Fruit fly (Drosophila melanogaster) whole organism, embryonic: Measurements from ENCODE around the gene Rab30.

Experiments
- Atf3 ChIP-seq: fragments of 200-800 bp; sonication (Bioruptor generic); optimal IDR thresholded peaks from 3 replicates; lab custom pipeline; 2016; ENCODE audit warnings: missing biosample characterization, missing genetic modification characterization
- CG10209 ChIP-seq: fragments of 200-800 bp; sonication (Bioruptor generic); optimal IDR thresholded peaks from 3 replicates; lab custom pipeline; 2017; ENCODE audit warnings: missing biosample characterization, mild to moderate bottlenecking, missing genetic modification characterization, missing genetic modification reagents
- CG10431 ChIP-seq: fragments of 200-800 bp; sonication (Bioruptor generic); optimal IDR thresholded peaks from 3 replicates; lab custom pipeline; 2018; ENCODE audit warnings: missing biosample characterization, mild to moderate bottlenecking, missing genetic modification characterization
- CG11398 ChIP-seq: fragments of 200-800 bp; sonication (Bioruptor generic); optimal IDR thresholded peaks from 2 replicates; lab custom pipeline; 2016; ENCODE audit warnings: missing biosample characterization, missing genetic modification characterization
- CG13424 ChIP-seq: fragments of 200-800 bp; sonication (Bioruptor generic); optimal IDR thresholded peaks from 2 replicates; lab custom pipeline; 2019; ENCODE audit warnings: missing biosample characterization, mild to moderate bottlenecking, missing genetic modification characterization, moderate library complexity
- CG14860 ChIP-seq: fragments of 200-800 bp; sonication (Bioruptor generic); IDR thresholded peaks from 3 replicates; pipeline ENCODE4 v1.3.6; 2022; ENCODE audit warnings: missing biosample characterization, missing genetic modification characterization; ENCODE audit not compliant: partially characterized antibody
- CG16779 ChIP-seq: fragments of 200-800 bp; sonication (Bioruptor generic); IDR thresholded peaks from 2 replicates; pipeline ENCODE4 v1.3.6; 2022; ENCODE audit warnings: missing biosample characterization, missing genetic modification characterization
- CG16863 ChIP-seq: fragments of 200-800 bp; sonication (Bioruptor generic); optimal IDR thresholded peaks from 3 replicates; lab custom pipeline; 2016; ENCODE audit warnings: missing biosample characterization, missing genetic modification characterization
- CG17359 ChIP-seq: fragments of 200-800 bp; sonication (Bioruptor generic); optimal IDR thresholded peaks from 3 replicates; lab custom pipeline; 2018; ENCODE audit warnings: missing biosample characterization, mild to moderate bottlenecking, missing genetic modification characterization, moderate library complexity
- CG17385 ChIP-seq: fragments of 200-800 bp; sonication (Bioruptor generic); optimal IDR thresholded peaks from 3 replicates; lab custom pipeline; 2018; ENCODE audit warnings: missing biosample characterization, mild to moderate bottlenecking, missing genetic modification characterization
- CG18262 ChIP-seq: fragments of 200-800 bp; optimal IDR thresholded peaks from 3 replicates; lab custom pipeline; 2019; ENCODE audit warnings: missing biosample characterization, mild to moderate bottlenecking, missing genetic modification characterization, moderate library complexity
- CG3838 ChIP-seq: fragments of 200-800 bp; sonication (Bioruptor generic); optimal IDR thresholded peaks from 3 replicates; lab custom pipeline; 2016; ENCODE audit warnings: missing biosample characterization, missing genetic modification characterization
- CG4282 ChIP-seq: fragments of 200-800 bp; sonication (Bioruptor generic); optimal IDR thresholded peaks from 2 replicates; lab custom pipeline; 2016; ENCODE audit warnings: missing biosample characterization, missing genetic modification characterization
- CG4854 ChIP-seq: fragments of 200-800 bp; sonication (Bioruptor generic); optimal IDR thresholded peaks from 2 replicates; lab custom pipeline; 2016; ENCODE audit warnings: missing biosample characterization, missing genetic modification characterization, inconsistent platforms
- CG6272 ChIP-seq: fragments of 200-800 bp; sonication (Bioruptor generic); IDR thresholded peaks from 2 replicates; pipeline ENCODE4 v1.3.6; 2022; ENCODE audit warnings: missing biosample characterization, missing genetic modification characterization
- CG6654 ChIP-seq: fragments of 200-800 bp; sonication (Bioruptor generic); optimal IDR thresholded peaks from 2 replicates; lab custom pipeline; 2017; ENCODE audit warnings: missing biosample characterization, mild to moderate bottlenecking, missing genetic modification characterization
- CG8359 ChIP-seq: fragments of 200-800 bp; sonication (Bioruptor generic); optimal IDR thresholded peaks from 2 replicates; lab custom pipeline; 2017; ENCODE audit warnings: missing biosample characterization, mild to moderate bottlenecking, missing genetic modification characterization, borderline replicate concordance
- CG9437 ChIP-seq: fragments of 200-800 bp; sonication (Bioruptor generic); optimal IDR thresholded peaks from 2 replicates; lab custom pipeline; 2018; ENCODE audit warnings: missing biosample characterization, mild to moderate bottlenecking, missing genetic modification characterization
- ERR ChIP-seq: fragments of 200-800 bp; sonication (Bioruptor generic); optimal IDR thresholded peaks from 2 replicates; lab custom pipeline; 2016; ENCODE audit warnings: missing biosample characterization, missing genetic modification characterization
- Ets65A ChIP-seq: fragments of 200-800 bp; sonication (Bioruptor generic); peaks from one replicate; lab custom pipeline; 2016; ENCODE audit warnings: missing biosample characterization, missing genetic modification characterization
- Hr3 ChIP-seq: fragments of 200-800 bp; sonication (Bioruptor generic); optimal IDR thresholded peaks from 3 replicates; lab custom pipeline; 2016; ENCODE audit warnings: missing biosample characterization, missing genetic modification characterization
- Kr ChIP-seq: fragments of 200-800 bp; sonication (Bioruptor generic); optimal IDR thresholded peaks from 2 replicates; lab custom pipeline; 2017; ENCODE audit warnings: missing biosample characterization, mild to moderate bottlenecking, missing genetic modification characterization
- Lhr ChIP-seq: fragments of 200-800 bp; sonication (Bioruptor generic); optimal IDR thresholded peaks from 3 replicates; lab custom pipeline; 2017; ENCODE audit warnings: mild to moderate bottlenecking, missing biosample characterization, missing genetic modification reagents, missing genetic modification characterization
- MESR4 ChIP-seq: fragments of 200-800 bp; sonication (Bioruptor generic); optimal IDR thresholded peaks from 2 replicates; lab custom pipeline; 2018; ENCODE audit warnings: missing biosample characterization, mild to moderate bottlenecking, missing genetic modification characterization, moderate library complexity
- Max ChIP-seq: fragments of 200-800 bp; sonication (Bioruptor generic); optimal IDR thresholded peaks from 2 replicates; lab custom pipeline; 2016; ENCODE audit warnings: missing biosample characterization, mild to moderate bottlenecking, missing genetic modification characterization
- NC2β ChIP-seq: fragments of 200-800 bp; sonication (Bioruptor generic); optimal IDR thresholded peaks from 2 replicates; lab custom pipeline; 2016; ENCODE audit warnings: missing biosample characterization, missing genetic modification characterization
- Optix ChIP-seq: fragments of 200-800 bp; sonication (Bioruptor generic); IDR thresholded peaks from 3 replicates; pipeline ENCODE4 v1.3.6; 2022; ENCODE audit warnings: missing biosample characterization, missing genetic modification characterization
- Rx ChIP-seq: fragments of 200-800 bp; sonication (Bioruptor generic); IDR thresholded peaks from 2 replicates; pipeline ENCODE4 v1.3.6; 2022; ENCODE audit warnings: missing biosample characterization, missing genetic modification characterization
- Scr ChIP-seq: fragments of 200-800 bp; sonication (Bioruptor generic); IDR thresholded peaks from 2 replicates; pipeline ENCODE4 v1.3.6; 2022; ENCODE audit warnings: missing biosample characterization, missing genetic modification characterization; ENCODE audit not compliant: partially characterized antibody
- Sox100B ChIP-seq: fragments of 200-800 bp; sonication (Bioruptor generic); optimal IDR thresholded peaks from 3 replicates; lab custom pipeline; 2018; ENCODE audit warnings: missing biosample characterization, mild to moderate bottlenecking, missing genetic modification characterization
- Taf1 ChIP-seq: fragments of 200-800 bp; sonication (Bioruptor generic); IDR thresholded peaks from 2 replicates; pipeline ENCODE4 v1.3.6; 2022; ENCODE audit warnings: missing biosample characterization, missing genetic modification characterization
- Tbp ChIP-seq: fragments of >200 bp; optimal IDR thresholded peaks from 2 replicates; lab custom pipeline; 2018; ENCODE audit warnings: missing biosample characterization, missing genetic modification characterization
- Usf ChIP-seq: fragments of 200-800 bp; sonication (Bioruptor generic); optimal IDR thresholded peaks from 2 replicates; lab custom pipeline; 2017; ENCODE audit warnings: missing genotype, missing biosample characterization, missing genetic modification characterization
- Xrp1 ChIP-seq: fragments of 200-800 bp; sonication (Bioruptor generic); IDR thresholded peaks from 2 replicates; pipeline ENCODE4 v1.3.6; 2022; ENCODE audit warnings: missing biosample characterization, missing genetic modification characterization
- YL-1 ChIP-seq: fragments of 200-800 bp; sonication (Bioruptor generic); optimal IDR thresholded peaks from 3 replicates; lab custom pipeline; 2017; ENCODE audit warnings: missing biosample characterization, mild to moderate bottlenecking, missing genetic modification characterization
- ap ChIP-seq: fragments of 200-800 bp; sonication (Bioruptor generic); IDR thresholded peaks from 2 replicates; pipeline ENCODE4 v1.3.6; 2022; ENCODE audit warnings: missing biosample characterization, missing genetic modification characterization
- bbx ChIP-seq: fragments of 200-800 bp; sonication (Bioruptor generic); IDR thresholded peaks from 2 replicates; pipeline ENCODE4 v1.3.6; 2022; ENCODE audit warnings: missing biosample characterization, missing genetic modification characterization; ENCODE audit not compliant: partially characterized antibody
- corto ChIP-seq: fragments of 200-800 bp; sonication (Bioruptor generic); optimal IDR thresholded peaks from 2 replicates; lab custom pipeline; 2016; ENCODE audit warnings: missing biosample characterization, mild to moderate bottlenecking, missing genetic modification characterization, moderate library complexity
- dysf ChIP-seq: fragments of 200-800 bp; sonication (Bioruptor generic); IDR thresholded peaks from 3 replicates; pipeline ENCODE4 v1.3.6; 2022; ENCODE audit warnings: missing biosample characterization, missing genetic modification characterization
- ems ChIP-seq: fragments of 200-800 bp; sonication (Bioruptor generic); optimal IDR thresholded peaks from 3 replicates; lab custom pipeline; 2016; ENCODE audit warnings: missing biosample characterization, missing genetic modification characterization
- fd3F ChIP-seq: fragments of 200-800 bp; sonication (Bioruptor generic); optimal IDR thresholded peaks from 2 replicates; lab custom pipeline; 2018; ENCODE audit warnings: missing biosample characterization, mild to moderate bottlenecking, missing genetic modification characterization, moderate library complexity
- ftz-f1 ChIP-seq: fragments of 200-800 bp; sonication (Bioruptor generic); optimal IDR thresholded peaks from 2 replicates; lab custom pipeline; 2016; ENCODE audit warnings: missing biosample characterization, missing genetic modification characterization
- gt ChIP-seq: fragments of 200-800 bp; sonication (Bioruptor generic); IDR thresholded peaks from 2 replicates; pipeline ENCODE4 v1.3.6; 2022; ENCODE audit warnings: missing biosample characterization, missing genetic modification characterization
- mam ChIP-seq: fragments of 200-800 bp; sonication (Bioruptor generic); optimal IDR thresholded peaks from 3 replicates; lab custom pipeline; 2016; ENCODE audit warnings: missing biosample characterization, missing genetic modification characterization
- nau ChIP-seq: fragments of 200-800 bp; sonication (Bioruptor generic); optimal IDR thresholded peaks from 3 replicates; lab custom pipeline; 2017; ENCODE audit warnings: missing biosample characterization, mild to moderate bottlenecking, missing genetic modification characterization, missing genetic modification reagents
- ro ChIP-seq: fragments of 200-800 bp; sonication (Bioruptor generic); IDR thresholded peaks from 2 replicates; pipeline ENCODE4 v1.3.6; 2022; ENCODE audit warnings: missing biosample characterization, missing genetic modification characterization
- sqz ChIP-seq: fragments of 200-800 bp; sonication (Bioruptor generic); optimal IDR thresholded peaks from 3 replicates; lab custom pipeline; 2018; ENCODE audit warnings: missing biosample characterization, mild to moderate bottlenecking, missing genetic modification characterization
- ttk ChIP-seq: fragments of 200-800 bp; sonication (Bioruptor generic); IDR thresholded peaks from 2 replicates; pipeline ENCODE4 v2.1.2; 2022; ENCODE audit warnings: missing biosample characterization, missing genetic modification characterization
- twi ChIP-seq: fragments of 200-800 bp; optimal IDR thresholded peaks from 2 replicates; lab custom pipeline; 2019; ENCODE audit warnings: missing biosample characterization, mild to moderate bottlenecking, missing genetic modification characterization, moderate library complexity
- usp ChIP-seq: fragments of >200 bp; optimal IDR thresholded peaks from 2 replicates; lab custom pipeline; 2017; ENCODE audit warnings: missing biosample characterization, missing genetic modification characterization
- wek ChIP-seq: fragments of 200-800 bp; sonication (Bioruptor generic); optimal IDR thresholded peaks from 3 replicates; lab custom pipeline; 2018; ENCODE audit warnings: missing biosample characterization, mild to moderate bottlenecking, missing genetic modification characterization, moderate library complexity

The Rab30 gene

dm6 chr2L:7037773-7038327 is 5.4 kb upstream of the Rab30 start, which contains the start of gene milt (continued):
- no peak for TF ChIP-seq ap (GFP tag; lab: Robert Waterston, UW)
- no peak for TF ChIP-seq CG8359 (GFP tag; lab: Kevin White, UChicago)
- peak; percentile 60 for TF ChIP-seq Max (GFP tag; lab: Kevin White, UChicago)
- peak; percentile 40 for TF ChIP-seq twi
- TF ChIP-seq dysf = no peak
- TF ChIP-seq CG13424 = no peak
- TF ChIP-seq CG9437 = no peak
- TF ChIP-seq YL-1 = peak; percentile 88
- TF ChIP-seq ro (GFP tag; lab: Robert Waterston, UW) = no peak
- no peak for TF ChIP-seq gt (GFP tag; lab: Robert Waterston, UW)
- TF ChIP-seq sqz = peak; percentile 93
- TF ChIP-seq Usf (GFP tag; lab: Kevin White, UChicago) = no peak
- TF ChIP-seq Kr (GFP tag; lab: Kevin White, UChicago) = no peak
- no peak for TF ChIP-seq CG16863
- no peak for TF ChIP-seq CG6272 (GFP tag; lab: Robert Waterston, UW)
- TF ChIP-seq mam (GFP tag; lab: Kevin White, UChicago) = no peak
- TF ChIP-seq CG14860 (GFP tag; lab: Robert Waterston, UW) = peak; percentile 77
- TF ChIP-seq CG18262 (tag; lab: Kevin White, UChicago) = no peak
- TF ChIP-seq CG16779 (GFP tag; lab: Robert Waterston, UW) = no peak
- peak; percentile 53 for TF ChIP-seq ems
- no peak for TF ChIP-seq ftz-f1
- no peak for TF ChIP-seq nau (GFP tag; lab: Kevin White, UChicago)
- no peak for TF ChIP-seq usp (GFP tag; lab: Kevin White, UChicago)
- 0 out of 2 replicates have a peak, but pooled peaks have one; percentile 22 for TF ChIP-seq Xrp1 (GFP tag; lab: Robert Waterston, UW)
- TF ChIP-seq bbx (GFP tag; lab: Robert Waterston, UW) = peak; percentile 94
- peak; percentile 70 for TF ChIP-seq MESR4 (GFP tag; lab: Kevin White, UChicago)
- no peak for TF ChIP-seq CG6654 (GFP tag; lab: Kevin White, UChicago)
- no peak for TF ChIP-seq Lhr (GFP tag; lab: Kevin White, UChicago)
- no peak for TF ChIP-seq Taf1
- no peak for TF ChIP-seq CG4282 (GFP tag; lab: Kevin White, UChicago)
- TF ChIP-seq Hr3 (GFP tag; lab: Kevin White, UChicago) = no peak
- TF ChIP-seq CG17359 (tag; lab: Kevin White, UChicago) = no peak
- TF ChIP-seq fd3F (GFP tag; lab: Kevin White, UChicago) = no peak
- peak; percentile 85 for TF ChIP-seq Ets65A (GFP tag; lab: Kevin White, UChicago)
- TF ChIP-seq Scr (GFP tag; lab: Robert Waterston, UW) = peak; percentile 85
- peak; percentile 52 for TF ChIP-seq ERR (GFP tag; lab: Kevin White, UChicago)
- peak; percentile 38 for TF ChIP-seq NC2β
- no peak for TF ChIP-seq Tbp
- TF ChIP-seq Sox100B (GFP tag; lab: Kevin White, UChicago) = no peak
- TF ChIP-seq Optix (GFP tag; lab: Robert Waterston, UW) = no peak
- no peak for TF ChIP-seq CG4854 (GFP tag; lab: Kevin White, UChicago)
- no peak for TF ChIP-seq wek
- no peak for TF ChIP-seq CG17385
- TF ChIP-seq Rx = no peak
- no peak for TF ChIP-seq ttk (GFP tag; lab: Robert Waterston, UW)
- no peak for TF ChIP-seq CG10209
- no peak for TF ChIP-seq CG10431
- no peak for TF ChIP-seq corto (GFP tag; lab: Kevin White, UChicago)
- no peak for TF ChIP-seq CG3838 (GFP tag; lab: Kevin White, UChicago)
- no peak for TF ChIP-seq CG11398 (GFP tag; lab: Kevin White, UChicago)
- no peak for TF ChIP-seq Atf3 (GFP tag; lab: Kevin White, UChicago)
